Fruit fly (Drosophila melanogaster) whole organism, embryonic: ENCODE results near the gene CG15629.

Experiments used
- CG12155 ChIP-seq: fragments of 200-800 bp; sonication (Bioruptor generic); optimal IDR thresholded peaks from 3 replicates; lab custom pipeline; 2016; ENCODE audit warnings: missing biosample characterization, missing genetic modification characterization
- CG12299 ChIP-seq: fragments of 200-800 bp; sonication (Bioruptor generic); optimal IDR thresholded peaks from 2 replicates; lab custom pipeline; 2018; ENCODE audit warnings: missing biosample characterization, mild to moderate bottlenecking, missing genetic modification characterization
- CG13296 ChIP-seq: fragments of 200-800 bp; sonication (Bioruptor generic); optimal IDR thresholded peaks from 3 replicates; lab custom pipeline; 2018; ENCODE audit warnings: missing biosample characterization, mild to moderate bottlenecking, missing genetic modification characterization
- CG14667 ChIP-seq: fragments of 200-800 bp; sonication (Bioruptor generic); IDR thresholded peaks from 2 replicates; pipeline ENCODE4 v1.3.6; 2022; ENCODE audit warnings: missing biosample characterization, missing genetic modification characterization
- CG15601 ChIP-seq: fragments of 200-800 bp; sonication (Bioruptor generic); optimal IDR thresholded peaks from 3 replicates; lab custom pipeline; 2019; ENCODE audit warnings: missing biosample characterization, mild to moderate bottlenecking, missing genetic modification characterization, moderate library complexity
- CG17802 ChIP-seq: fragments of 200-800 bp; sonication (Bioruptor generic); optimal IDR thresholded peaks from 2 replicates; lab custom pipeline; 2018; ENCODE audit warnings: missing biosample characterization, mild to moderate bottlenecking, missing genetic modification characterization, moderate library complexity
- CG18599 ChIP-seq: fragments of 200-800 bp; sonication (Bioruptor generic); optimal IDR thresholded peaks from 3 replicates; lab custom pipeline; 2017; ENCODE audit warnings: missing biosample characterization, missing genetic modification characterization, mild to moderate bottlenecking, moderate library complexity, missing genetic modification reagents
- CG2120 ChIP-seq: fragments of 200-800 bp; sonication (Bioruptor generic); optimal IDR thresholded peaks from 3 replicates; lab custom pipeline; 2016; ENCODE audit warnings: missing biosample characterization, missing genetic modification characterization
- CG31224 ChIP-seq: fragments of 200-800 bp; sonication (Bioruptor generic); IDR thresholded peaks from 2 replicates; pipeline ENCODE4 v1.3.6; 2022; ENCODE audit warnings: missing biosample characterization, missing genetic modification characterization
- CG31441 ChIP-seq: fragments of 200-800 bp; sonication (Bioruptor generic); IDR thresholded peaks from 2 replicates; pipeline ENCODE4 v1.3.6; 2022; ENCODE audit warnings: missing biosample characterization, missing genetic modification characterization
- CG4820 ChIP-seq: fragments of 200-800 bp; sonication (Bioruptor generic); optimal IDR thresholded peaks from 3 replicates; lab custom pipeline; 2016; ENCODE audit warnings: missing biosample characterization, missing genetic modification characterization
- CG4854 ChIP-seq: fragments of 200-800 bp; sonication (Bioruptor generic); optimal IDR thresholded peaks from 2 replicates; lab custom pipeline; 2016; ENCODE audit warnings: missing biosample characterization, missing genetic modification characterization, inconsistent platforms
- CG6175 ChIP-seq: fragments of 200-800 bp; sonication (Bioruptor generic); IDR thresholded peaks from 3 replicates; pipeline ENCODE4 v1.3.6; 2022; ENCODE audit warnings: missing biosample characterization, missing genetic modification characterization
- CG6765 ChIP-seq: fragments of 200-800 bp; sonication (Bioruptor generic); optimal IDR thresholded peaks from 3 replicates; lab custom pipeline; 2017; ENCODE audit warnings: missing biosample characterization, mild to moderate bottlenecking, missing genetic modification characterization
- CG7556 ChIP-seq: fragments of 200-800 bp; sonication (Bioruptor generic); optimal IDR thresholded peaks from 2 replicates; lab custom pipeline; 2017; ENCODE audit warnings: missing biosample characterization, mild to moderate bottlenecking, missing genetic modification characterization
- CG7786 ChIP-seq: fragments of 200-800 bp; sonication (Bioruptor generic); optimal IDR thresholded peaks from 2 replicates; lab custom pipeline; 2016; ENCODE audit warnings: missing biosample characterization, missing genetic modification characterization
- CG8281 ChIP-seq: fragments of 200-800 bp; sonication (Bioruptor generic); optimal IDR thresholded peaks from 2 replicates; lab custom pipeline; 2018; ENCODE audit warnings: missing biosample characterization, mild to moderate bottlenecking, missing genetic modification characterization, moderate library complexity
- Doc2 ChIP-seq: fragments of 200-800 bp; sonication (Bioruptor generic); IDR thresholded peaks from 2 replicates; pipeline ENCODE4 v1.3.6; 2022; ENCODE audit warnings: missing biosample characterization, missing genetic modification characterization
- E2f1 ChIP-seq: fragments of 200-800 bp; sonication (Bioruptor generic); IDR thresholded peaks from 2 replicates; pipeline ENCODE4 v1.3.6; 2022; ENCODE audit warnings: missing biosample characterization, missing genetic modification characterization
- E2f2 ChIP-seq: fragments of 200-800 bp; sonication (Bioruptor generic); IDR thresholded peaks from 2 replicates; pipeline ENCODE4 v1.3.6; 2022; ENCODE audit warnings: missing biosample characterization, missing genetic modification characterization
- ERR ChIP-seq: fragments of 200-800 bp; sonication (Bioruptor generic); optimal IDR thresholded peaks from 2 replicates; lab custom pipeline; 2016; ENCODE audit warnings: missing biosample characterization, missing genetic modification characterization
- Fer2 ChIP-seq: fragments of 200-800 bp; sonication (Bioruptor generic); optimal IDR thresholded peaks from 2 replicates; lab custom pipeline; 2018; ENCODE audit warnings: missing biosample characterization, mild to moderate bottlenecking, missing genetic modification characterization, moderate library complexity
- GATAe ChIP-seq: fragments of 200-800 bp; sonication (Bioruptor generic); conservative IDR thresholded peaks from 2 replicates; pipeline ENCODE4 v1.3.6; 2022; ENCODE audit warnings: missing biosample characterization, missing genetic modification characterization
- HLH4C ChIP-seq: fragments of 200-800 bp; sonication (Bioruptor generic); IDR thresholded peaks from 3 replicates; pipeline ENCODE4 v1.3.6; 2022; ENCODE audit warnings: missing biosample characterization, missing genetic modification characterization; ENCODE audit not compliant: partially characterized antibody
- Hmx ChIP-seq: fragments of 200-800 bp; sonication (Bioruptor generic); optimal IDR thresholded peaks from 2 replicates; lab custom pipeline; 2016; ENCODE audit warnings: missing biosample characterization, missing genetic modification characterization
- Hr3 ChIP-seq: fragments of 200-800 bp; sonication (Bioruptor generic); optimal IDR thresholded peaks from 3 replicates; lab custom pipeline; 2016; ENCODE audit warnings: missing biosample characterization, missing genetic modification characterization
- Hr51 ChIP-seq, 2 experiments: fragments of 200-800 bp; sonication (Bioruptor generic); optimal IDR thresholded peaks; 2 replicates in 1 of 2; 3 replicates in 1 of 2; lab custom pipeline; 2016 to 2018; ENCODE audit warnings: missing biosample characterization in 2 of 2, missing genetic modification characterization in 2 of 2, mild to moderate bottlenecking in 1 of 2, moderate library complexity in 1 of 2
- MTF-1 ChIP-seq: fragments of 200-800 bp; sonication (Bioruptor generic); optimal IDR thresholded peaks from 2 replicates; lab custom pipeline; 2018; ENCODE audit warnings: missing biosample characterization, mild to moderate bottlenecking, missing genetic modification characterization, borderline replicate concordance
- Mes4 ChIP-seq: fragments of 200-800 bp; sonication (Bioruptor generic); optimal IDR thresholded peaks from 2 replicates; lab custom pipeline; 2016; ENCODE audit warnings: missing biosample characterization, missing genetic modification characterization
- Myb ChIP-seq: fragments of 200-800 bp; sonication (Bioruptor generic); optimal IDR thresholded peaks from 2 replicates; lab custom pipeline; 2016; ENCODE audit warnings: missing biosample characterization, missing genetic modification characterization
- Nf-YC ChIP-seq: fragments of 200-800 bp; optimal IDR thresholded peaks from 3 replicates; lab custom pipeline; 2019; ENCODE audit warnings: missing biosample characterization, mild to moderate bottlenecking, missing genetic modification characterization, moderate library complexity
- Oaz ChIP-seq: fragments of 200-800 bp; sonication (Bioruptor generic); IDR thresholded peaks from 2 replicates; pipeline ENCODE4 v1.3.6; 2022; ENCODE audit warnings: missing biosample characterization, missing genetic modification characterization
- Scr ChIP-seq: fragments of 200-800 bp; sonication (Bioruptor generic); IDR thresholded peaks from 2 replicates; pipeline ENCODE4 v1.3.6; 2022; ENCODE audit warnings: missing biosample characterization, missing genetic modification characterization; ENCODE audit not compliant: partially characterized antibody
- Spps ChIP-seq: fragments of 200-800 bp; sonication (Bioruptor generic); optimal IDR thresholded peaks from 2 replicates; lab custom pipeline; 2018; ENCODE audit warnings: missing biosample characterization, mild to moderate bottlenecking, missing genetic modification characterization
- abd-A ChIP-seq: fragments of 200-800 bp; sonication (Bioruptor generic); optimal IDR thresholded peaks from 3 replicates; lab custom pipeline; 2019; ENCODE audit warnings: missing biosample characterization, mild to moderate bottlenecking, missing genetic modification characterization, moderate library complexity
- en ChIP-seq: fragments of 200-800 bp; sonication (Bioruptor generic); optimal IDR thresholded peaks from 2 replicates; lab custom pipeline; 2016; ENCODE audit warnings: missing biosample characterization, missing genetic modification characterization
- fd96Cb ChIP-seq: fragments of 200-800 bp; sonication (Bioruptor generic); optimal IDR thresholded peaks from 2 replicates; lab custom pipeline; 2018; ENCODE audit warnings: missing biosample characterization, mild to moderate bottlenecking, missing genetic modification characterization, moderate library complexity
- gcm ChIP-seq: fragments of 200-800 bp; sonication (Bioruptor generic); optimal IDR thresholded peaks from 2 replicates; lab custom pipeline; 2019; ENCODE audit warnings: missing biosample characterization, mild to moderate bottlenecking, missing genetic modification characterization, moderate library complexity
- grn ChIP-seq: fragments of 200-800 bp; sonication (Bioruptor generic); optimal IDR thresholded peaks from 3 replicates; lab custom pipeline; 2017; ENCODE audit warnings: missing biosample characterization, missing genetic modification characterization
- h ChIP-seq: fragments of >200 bp; optimal IDR thresholded peaks from 2 replicates; lab custom pipeline; 2017
- jumu ChIP-seq: fragments of 200-800 bp; sonication (Bioruptor generic); optimal IDR thresholded peaks from 3 replicates; lab custom pipeline; 2016; ENCODE audit warnings: missing biosample characterization, missing genetic modification characterization
- lab ChIP-seq: fragments of 200-800 bp; sonication (Bioruptor generic); optimal IDR thresholded peaks from 3 replicates; lab custom pipeline; 2017; ENCODE audit warnings: missing biosample characterization, missing genetic modification characterization, mild to moderate bottlenecking, moderate library complexity, missing genetic modification reagents
- lilli ChIP-seq: fragments of 200-800 bp; sonication (Bioruptor generic); optimal IDR thresholded peaks from 3 replicates; lab custom pipeline; 2016; ENCODE audit warnings: missing biosample characterization, missing genetic modification characterization
- phol ChIP-seq: fragments of 200-800 bp; sonication (Bioruptor generic); optimal IDR thresholded peaks from 3 replicates; lab custom pipeline; 2018; ENCODE audit warnings: missing biosample characterization, mild to moderate bottlenecking, missing genetic modification characterization, moderate library complexity
- ranshi ChIP-seq: fragments of 200-800 bp; sonication (Bioruptor generic); IDR thresholded peaks from 2 replicates; pipeline ENCODE4 v1.3.6; 2022; ENCODE audit warnings: missing biosample characterization, missing genetic modification characterization
- slp2 ChIP-seq: fragments of 200-800 bp; sonication (Bioruptor generic); optimal IDR thresholded peaks from 2 replicates; lab custom pipeline; 2016; ENCODE audit warnings: missing biosample characterization, missing genetic modification characterization
- ssp ChIP-seq: fragments of 200-800 bp; sonication (Bioruptor generic); IDR thresholded peaks from 2 replicates; pipeline ENCODE4 v1.3.6; 2022; ENCODE audit warnings: missing biosample characterization, missing genetic modification characterization
- tap ChIP-seq: fragments of 200-800 bp; optimal IDR thresholded peaks from 3 replicates; lab custom pipeline; 2019; ENCODE audit warnings: missing biosample characterization, mild to moderate bottlenecking, missing genetic modification characterization, moderate library complexity
- toy ChIP-seq: fragments of 200-800 bp; sonication (Bioruptor generic); IDR thresholded peaks from 2 replicates; pipeline ENCODE4 v1.3.6; 2022; ENCODE audit warnings: missing biosample characterization, missing genetic modification characterization
- trem ChIP-seq: fragments of 200-800 bp; optimal IDR thresholded peaks from 3 replicates; lab custom pipeline; 2019; ENCODE audit warnings: missing biosample characterization, mild to moderate bottlenecking, missing genetic modification characterization, moderate library complexity
- tx ChIP-seq: fragments of 200-800 bp; sonication (Bioruptor generic); optimal IDR thresholded peaks from 2 replicates; lab custom pipeline; 2016; ENCODE audit warnings: missing biosample characterization, missing genetic modification characterization

CG15629 gene

DNA sequence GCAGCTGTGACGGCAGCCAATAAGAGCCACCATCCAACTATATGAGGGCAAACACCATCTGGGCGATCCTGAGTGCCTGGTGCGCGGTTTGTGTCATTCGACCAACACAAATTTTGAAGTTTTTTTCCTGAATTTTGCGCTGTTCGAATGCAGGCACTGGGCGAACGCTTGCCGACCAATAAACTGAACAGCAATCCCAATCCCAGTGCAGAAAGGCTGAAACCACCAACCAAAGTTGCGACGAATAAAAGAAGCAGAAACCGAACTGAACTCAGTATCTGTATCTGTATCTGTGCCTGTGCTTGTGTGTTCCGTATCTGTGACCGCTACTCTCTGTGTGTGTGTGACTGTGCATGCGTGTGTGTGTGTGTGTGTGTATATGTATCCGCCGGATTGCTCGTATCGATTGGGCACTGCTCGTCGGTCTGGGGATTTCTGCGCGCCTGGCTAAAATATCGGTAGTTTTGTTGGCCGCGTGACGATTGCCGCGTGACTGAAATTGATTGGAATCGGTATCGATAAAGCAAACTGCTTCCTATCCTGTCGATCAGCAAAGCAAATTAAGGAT is 1.2 kb upstream of the CG15629 start (continued):
- TF ChIP-seq Mes4: no peak
- no peak for TF ChIP-seq CG12155
- TF ChIP-seq GATAe (GFP tag; lab: Robert Waterston, UW): peak; percentile 65
- no peak for TF ChIP-seq CG18599 (GFP tag; lab: Kevin White, UChicago)
- TF ChIP-seq CG14667 (GFP tag; lab: Robert Waterston, UW): no peak
- TF ChIP-seq CG6765 (GFP tag; lab: Kevin White, UChicago): peak; percentile 23
- TF ChIP-seq CG2120: no peak
- TF ChIP-seq Oaz (GFP tag; lab: Robert Waterston, UW): no peak
- no peak for TF ChIP-seq E2f1 (GFP tag; lab: Robert Waterston, UW)
- no peak for TF ChIP-seq CG15601
- peak; percentile 72 for TF ChIP-seq Scr (GFP tag; lab: Robert Waterston, UW)
- no peak for TF ChIP-seq E2f2 (GFP tag; lab: Robert Waterston, UW)
- no peak for TF ChIP-seq gcm (GFP tag; lab: Kevin White, UChicago)
- no peak; the same call in 1 of the 2 replicates for TF ChIP-seq ranshi (GFP tag; lab: Robert Waterston, UW)
- TF ChIP-seq ERR (GFP tag; lab: Kevin White, UChicago): no peak
- no peak for TF ChIP-seq CG7556
- TF ChIP-seq CG4854 (GFP tag; lab: Kevin White, UChicago): no peak
- TF ChIP-seq MTF-1 (GFP tag; lab: Kevin White, UChicago): no peak
- TF ChIP-seq slp2 (GFP tag; lab: Kevin White, UChicago): no peak
- TF ChIP-seq tap (tag; lab: Kevin White, UChicago): no peak
- TF ChIP-seq fd96Cb (tag; lab: Kevin White, UChicago): no peak
- peak; percentile 8 for TF ChIP-seq CG13296 (GFP tag; lab: Kevin White, UChicago)
- no peak for TF ChIP-seq jumu (GFP tag; lab: Kevin White, UChicago)
- no peak for TF ChIP-seq CG31441 (GFP tag; lab: Robert Waterston, UW)
- no peak for TF ChIP-seq CG7786 (GFP tag; lab: Kevin White, UChicago)
- TF ChIP-seq toy (GFP tag; lab: Robert Waterston, UW): no peak
- no peak for TF ChIP-seq en
- no peak for TF ChIP-seq Myb (GFP tag; lab: Kevin White, UChicago)
- no peak for TF ChIP-seq lab (GFP tag; lab: Kevin White, UChicago)
- TF ChIP-seq CG31224: peak; percentile 100
- no peak for TF ChIP-seq Spps (tag; lab: Kevin White, UChicago)
- peak; percentile 60; the same call in 1 of the 3 replicates for TF ChIP-seq CG6175
- TF ChIP-seq ssp: no peak
- no peak for TF ChIP-seq Fer2 (tag; lab: Kevin White, UChicago)
- TF ChIP-seq CG4820: no peak
- TF ChIP-seq lilli: no peak
- no peak for TF ChIP-seq trem (tag; lab: Kevin White, UChicago)
- peak; percentile 97 for TF ChIP-seq grn (GFP tag; lab: Kevin White, UChicago)
- peak; percentile 4 for TF ChIP-seq CG12299 (tag; lab: Kevin White, UChicago)
- TF ChIP-seq Hr3 (GFP tag; lab: Kevin White, UChicago): no peak
- no peak for TF ChIP-seq phol (tag; lab: Kevin White, UChicago)
- peak; percentile 94 for TF ChIP-seq abd-A
- TF ChIP-seq CG17802 (tag; lab: Kevin White, UChicago): no peak
- TF ChIP-seq h: no peak
- no peak for TF ChIP-seq tx (GFP tag; lab: Kevin White, UChicago)
- no peak for TF ChIP-seq CG8281 (tag; lab: Kevin White, UChicago)
- TF ChIP-seq Hr51 (GFP tag; optimal IDR thresholded peaks at IDR 0.05; lab: Kevin White, UChicago): no peak
- peak; percentile 60; the same call in 1 of the 3 replicates for TF ChIP-seq HLH4C (GFP tag; lab: Robert Waterston, UW)
- no peak for TF ChIP-seq Doc2
- no peak for TF ChIP-seq Hmx
- TF ChIP-seq Nf-YC (tag; lab: Kevin White, UChicago): peak; percentile 100
